Fruit fly (Drosophila melanogaster) whole organism, embryonic: ENCODE measurements around the gene ND-AGGG.

Experiments
- Atf-2 ChIP-seq: fragments of 200-800 bp; sonication (Bioruptor generic); optimal IDR thresholded peaks from 2 replicates; lab custom pipeline; 2016; ENCODE audit warnings: missing biosample characterization, missing genetic modification characterization
- BEAF-32 ChIP-seq: fragments of 200-800 bp; sonication (Bioruptor generic); optimal IDR thresholded peaks from 3 replicates; lab custom pipeline; 2017; ENCODE audit warnings: missing biosample characterization, missing genetic modification characterization, mild to moderate bottlenecking, moderate library complexity, missing genetic modification reagents
- C15 ChIP-seq: fragments of 200-800 bp; sonication (Bioruptor generic); IDR thresholded peaks from 3 replicates; pipeline ENCODE4 v1.3.6; 2022; ENCODE audit warnings: missing biosample characterization, missing genetic modification characterization
- CG1024 ChIP-seq: fragments of 200-800 bp; sonication (Bioruptor generic); IDR thresholded peaks from 2 replicates; pipeline ENCODE4 v1.3.6; 2022; ENCODE audit warnings: missing biosample characterization, missing genetic modification characterization
- CG10959 ChIP-seq: fragments of 200-800 bp; sonication (Bioruptor generic); IDR thresholded peaks from 2 replicates; pipeline ENCODE4 v1.3.6; 2022; ENCODE audit warnings: missing biosample characterization, missing genetic modification characterization
- CG10979 ChIP-seq: fragments of 200-800 bp; sonication (Bioruptor generic); optimal IDR thresholded peaks from 2 replicates; lab custom pipeline; 2018; ENCODE audit warnings: missing biosample characterization, mild to moderate bottlenecking, missing genetic modification characterization, moderate library complexity
- CG12104 ChIP-seq: fragments of 200-800 bp; sonication (Bioruptor generic); optimal IDR thresholded peaks from 3 replicates; lab custom pipeline; 2016; ENCODE audit warnings: missing biosample characterization, missing genetic modification characterization
- CG1603 ChIP-seq: fragments of 200-800 bp; sonication (Bioruptor generic); optimal IDR thresholded peaks from 2 replicates; lab custom pipeline; 2019; ENCODE audit warnings: missing biosample characterization, mild to moderate bottlenecking, missing genetic modification characterization, moderate library complexity
- CG17802 ChIP-seq: fragments of 200-800 bp; sonication (Bioruptor generic); optimal IDR thresholded peaks from 2 replicates; lab custom pipeline; 2018; ENCODE audit warnings: missing biosample characterization, mild to moderate bottlenecking, missing genetic modification characterization, moderate library complexity
- CG2120 ChIP-seq: fragments of 200-800 bp; sonication (Bioruptor generic); optimal IDR thresholded peaks from 3 replicates; lab custom pipeline; 2016; ENCODE audit warnings: missing biosample characterization, missing genetic modification characterization
- CG30020 ChIP-seq: fragments of 200-800 bp; optimal IDR thresholded peaks from 2 replicates; lab custom pipeline; 2019; ENCODE audit warnings: missing biosample characterization, mild to moderate bottlenecking, missing genetic modification characterization, moderate library complexity
- CG31441 ChIP-seq: fragments of 200-800 bp; sonication (Bioruptor generic); IDR thresholded peaks from 2 replicates; pipeline ENCODE4 v1.3.6; 2022; ENCODE audit warnings: missing biosample characterization, missing genetic modification characterization
- CG6175 ChIP-seq: fragments of 200-800 bp; sonication (Bioruptor generic); IDR thresholded peaks from 3 replicates; pipeline ENCODE4 v1.3.6; 2022; ENCODE audit warnings: missing biosample characterization, missing genetic modification characterization
- CG6254 ChIP-seq: fragments of 200-800 bp; sonication (Bioruptor generic); optimal IDR thresholded peaks from 3 replicates; lab custom pipeline; 2017; ENCODE audit warnings: mild to moderate bottlenecking, missing biosample characterization, missing genetic modification reagents, missing genetic modification characterization
- CG6272 ChIP-seq: fragments of 200-800 bp; sonication (Bioruptor generic); IDR thresholded peaks from 2 replicates; pipeline ENCODE4 v1.3.6; 2022; ENCODE audit warnings: missing biosample characterization, missing genetic modification characterization
- CG6765 ChIP-seq: fragments of 200-800 bp; sonication (Bioruptor generic); optimal IDR thresholded peaks from 3 replicates; lab custom pipeline; 2017; ENCODE audit warnings: missing biosample characterization, mild to moderate bottlenecking, missing genetic modification characterization
- CG7357 ChIP-seq: fragments of 200-800 bp; sonication (Bioruptor generic); IDR thresholded peaks from 3 replicates; pipeline ENCODE4 v1.3.6; 2022; ENCODE audit warnings: missing biosample characterization, missing genetic modification characterization
- CG8924 ChIP-seq: fragments of 200-800 bp; optimal IDR thresholded peaks from 3 replicates; lab custom pipeline; 2019; ENCODE audit warnings: missing biosample characterization, mild to moderate bottlenecking, missing genetic modification characterization, moderate library complexity
- CG9437 ChIP-seq: fragments of 200-800 bp; sonication (Bioruptor generic); optimal IDR thresholded peaks from 2 replicates; lab custom pipeline; 2018; ENCODE audit warnings: missing biosample characterization, mild to moderate bottlenecking, missing genetic modification characterization
- CG9609 ChIP-seq: fragments of 200-800 bp; sonication (Bioruptor generic); optimal IDR thresholded peaks from 3 replicates; lab custom pipeline; 2016; ENCODE audit warnings: missing biosample characterization, missing genetic modification characterization
- CkIIα-i1 ChIP-seq: fragments of 200-800 bp; sonication (Bioruptor generic); IDR thresholded peaks from 2 replicates; pipeline ENCODE4 v1.3.6; 2022; ENCODE audit warnings: missing biosample characterization, missing genetic modification characterization
- Dbx ChIP-seq: fragments of 200-800 bp; sonication (Bioruptor generic); IDR thresholded peaks from 3 replicates; pipeline ENCODE4 v1.3.6; 2022; ENCODE audit warnings: missing biosample characterization, missing genetic modification characterization
- Dfd ChIP-seq, 2 experiments: fragments of >200 bp; optimal IDR thresholded peaks; 2 replicates each; lab custom pipeline; 2017; ENCODE audit warnings: missing biosample characterization in 2 of 2, missing genetic modification characterization in 2 of 2
- Hand ChIP-seq: fragments of 200-800 bp; sonication (Bioruptor generic); optimal IDR thresholded peaks from 2 replicates; lab custom pipeline; 2017; ENCODE audit warnings: mild to moderate bottlenecking, missing biosample characterization, missing genetic modification reagents, missing genetic modification characterization
- Jarid2 ChIP-seq: fragments of 200-800 bp; sonication (Bioruptor generic); optimal IDR thresholded peaks from 3 replicates; lab custom pipeline; 2017; ENCODE audit warnings: mild to moderate bottlenecking, missing biosample characterization, missing genetic modification reagents, missing genetic modification characterization
- Mad ChIP-seq: fragments of 200-800 bp; sonication (Bioruptor generic); optimal IDR thresholded peaks from 2 replicates; lab custom pipeline; 2016; ENCODE audit warnings: missing biosample characterization, missing genetic modification characterization
- NC2α ChIP-seq: fragments of 200-800 bp; sonication (Bioruptor generic); optimal IDR thresholded peaks from 2 replicates; lab custom pipeline; 2016; ENCODE audit warnings: missing biosample characterization, missing genetic modification characterization
- Poxn ChIP-seq: fragments of 200-800 bp; sonication (Bioruptor generic); IDR thresholded peaks from 2 replicates; pipeline ENCODE4 v1.3.6; 2022; ENCODE audit warnings: missing biosample characterization, missing genetic modification characterization
- Ptx1 ChIP-seq: fragments of 200-800 bp; sonication (Bioruptor generic); IDR thresholded peaks from 2 replicates; pipeline ENCODE4 v1.3.6; 2022; ENCODE audit warnings: missing biosample characterization, missing genetic modification characterization
- Ravus ChIP-seq: fragments of 200-800 bp; sonication (Bioruptor generic); IDR thresholded peaks from 2 replicates; pipeline ENCODE4 v1.3.6; 2022; ENCODE audit warnings: missing biosample characterization, missing genetic modification characterization
- Sin3A ChIP-seq: fragments of >200 bp; optimal IDR thresholded peaks from 2 replicates; lab custom pipeline; 2018
- Stat92E ChIP-seq, 3 experiments: fragments of >200 bp in 2 of 3; fragments of 200-800 bp in 1 of 3; sonication (Bioruptor generic) in 1 of 3; optimal IDR thresholded peaks; 2 replicates each; lab custom pipeline; 2017 to 2019; ENCODE audit warnings: missing biosample characterization in 3 of 3, missing genetic modification characterization in 3 of 3, mild to moderate bottlenecking in 1 of 3, moderate library complexity in 1 of 3
- TFAM ChIP-seq: fragments of 200-800 bp; sonication (Bioruptor generic); optimal IDR thresholded peaks from 2 replicates; lab custom pipeline; 2017; ENCODE audit warnings: missing biosample characterization, missing genetic modification characterization, inconsistent platforms
- aop ChIP-seq: fragments of 200-800 bp; sonication (Bioruptor generic); IDR thresholded peaks from 2 replicates; pipeline ENCODE4 v1.3.6; 2022; ENCODE audit warnings: missing biosample characterization, missing genetic modification characterization
- cad ChIP-seq: fragments of >200 bp; optimal IDR thresholded peaks from 2 replicates; lab custom pipeline; 2017; ENCODE audit warnings: missing biosample characterization, missing genetic modification characterization
- emc ChIP-seq: fragments of 200-800 bp; sonication (Bioruptor generic); optimal IDR thresholded peaks from 2 replicates; lab custom pipeline; 2016; ENCODE audit warnings: missing biosample characterization, missing genetic modification characterization
- ewg ChIP-seq: fragments of 200-800 bp; sonication (Bioruptor generic); optimal IDR thresholded peaks from 3 replicates; lab custom pipeline; 2017; ENCODE audit warnings: mild to moderate bottlenecking, missing biosample characterization, missing genetic modification reagents, missing genetic modification characterization
- gcm ChIP-seq: fragments of 200-800 bp; sonication (Bioruptor generic); optimal IDR thresholded peaks from 2 replicates; lab custom pipeline; 2019; ENCODE audit warnings: missing biosample characterization, mild to moderate bottlenecking, missing genetic modification characterization, moderate library complexity
- gsb-n ChIP-seq: fragments of 200-800 bp; sonication (Bioruptor generic); optimal IDR thresholded peaks from 3 replicates; lab custom pipeline; 2018; ENCODE audit warnings: missing biosample characterization, mild to moderate bottlenecking, missing genetic modification characterization
- h ChIP-seq: fragments of >200 bp; optimal IDR thresholded peaks from 2 replicates; lab custom pipeline; 2017
- insv ChIP-seq, 2 experiments: fragments of 200-800 bp; sonication (Bioruptor generic); optimal IDR thresholded peaks; 3 replicates each; lab custom pipeline; 2016 to 2018; ENCODE audit warnings: missing biosample characterization in 2 of 2, missing genetic modification characterization in 2 of 2
- lola ChIP-seq, 3 experiments: fragments of >200 bp in 2 of 3; fragments of 200-800 bp in 1 of 3; sonication (Bioruptor generic) in 1 of 3; optimal IDR thresholded peaks; 2 replicates each; lab custom pipeline; 2017 to 2019; ENCODE audit warnings: missing biosample characterization in 3 of 3, missing genetic modification characterization in 3 of 3, mild to moderate bottlenecking in 1 of 3, moderate library complexity in 1 of 3
- mam ChIP-seq: fragments of 200-800 bp; sonication (Bioruptor generic); optimal IDR thresholded peaks from 3 replicates; lab custom pipeline; 2016; ENCODE audit warnings: missing biosample characterization, missing genetic modification characterization
- oc ChIP-seq: fragments of 200-800 bp; sonication (Bioruptor generic); optimal IDR thresholded peaks from 2 replicates; lab custom pipeline; 2018; ENCODE audit warnings: missing biosample characterization, mild to moderate bottlenecking, missing genetic modification characterization, moderate library complexity
- p53 ChIP-seq: fragments of 200-800 bp; sonication (Bioruptor generic); optimal IDR thresholded peaks from 2 replicates; lab custom pipeline; 2016; ENCODE audit warnings: missing biosample characterization, missing genetic modification characterization
- prd ChIP-seq, 3 experiments: fragments of >200 bp in 2 of 3; fragments of 200-800 bp in 1 of 3; sonication (Bioruptor generic) in 1 of 3; optimal IDR thresholded peaks in 2 of 3; IDR thresholded peaks in 1 of 3; 2 replicates in 2 of 3; 3 replicates in 1 of 3; pipeline versions ENCODE4 v1.3.6 to Lab custom; 2017 to 2022; ENCODE audit warnings: missing biosample characterization in 1 of 3, missing genetic modification characterization in 1 of 3
- row ChIP-seq: fragments of 200-800 bp; sonication (Bioruptor generic); IDR thresholded peaks from 3 replicates; pipeline ENCODE4 v1.3.6; 2022; ENCODE audit warnings: missing biosample characterization, missing genetic modification characterization
- sd ChIP-seq: fragments of 200-800 bp; sonication (Bioruptor generic); optimal IDR thresholded peaks from 3 replicates; lab custom pipeline; 2018; ENCODE audit warnings: missing biosample characterization, mild to moderate bottlenecking, missing genetic modification characterization, moderate library complexity
- sens-2 ChIP-seq: fragments of 200-800 bp; sonication (Bioruptor generic); IDR thresholded peaks from 2 replicates; pipeline ENCODE4 v1.3.6; 2022; ENCODE audit warnings: missing biosample characterization, missing genetic modification characterization
- slp2 ChIP-seq: fragments of 200-800 bp; sonication (Bioruptor generic); optimal IDR thresholded peaks from 2 replicates; lab custom pipeline; 2016; ENCODE audit warnings: missing biosample characterization, missing genetic modification characterization
- ssp ChIP-seq: fragments of 200-800 bp; sonication (Bioruptor generic); IDR thresholded peaks from 2 replicates; pipeline ENCODE4 v1.3.6; 2022; ENCODE audit warnings: missing biosample characterization, missing genetic modification characterization

ND-AGGG gene

dm6 chr3L:24926882-24927281 is 49.2 kb upstream of the ND-AGGG start, which contains the start of gene CG40472 (continued):
- TF ChIP-seq CG7357 (GFP tag; lab: Robert Waterston, UW) (peak; percentile 92), CG6254 (no peak), CG2120 (no peak), CG9609 (GFP tag; lab: Kevin White, UChicago) (no peak), Sin3A (no peak), prd (optimal IDR thresholded peaks at IDR 0.05; lab: Kevin White, UChicago) (no peak), prd (GFP tag; IDR thresholded peaks at IDR 0.05; lab: Robert Waterston, UW) (no peak), NC2α (no peak), CG31441 (GFP tag; lab: Robert Waterston, UW) (no peak), CG10959 (GFP tag; lab: Robert Waterston, UW) (no peak), TFAM (GFP tag; lab: Kevin White, UChicago) (no peak), Mad (GFP tag; lab: Kevin White, UChicago) (no peak), sd (tag; lab: Kevin White, UChicago) (no peak), CG6272 (no peak), emc (GFP tag; lab: Kevin White, UChicago) (no peak), aop (GFP tag; lab: Robert Waterston, UW) (no peak), CG17802 (tag; lab: Kevin White, UChicago) (peak; percentile 97), Ravus (GFP tag; lab: Robert Waterston, UW) (no peak), insv (GFP tag; optimal IDR thresholded peaks at IDR 0.05; lab: Kevin White, UChicago) (no peak), Stat92E (GFP tag; optimal IDR thresholded peaks at IDR 0.05; lab: Kevin White, UChicago) (no peak), CG8924 (tag; lab: Kevin White, UChicago) (no peak), Ptx1 (no peak), gcm (GFP tag; lab: Kevin White, UChicago) (no peak), CG10979 (no peak), mam (no peak), CG6175 (GFP tag; lab: Robert Waterston, UW) (no peak), sens-2 (GFP tag; lab: Robert Waterston, UW) (no peak), gsb-n (no peak), lola (GFP tag; optimal IDR thresholded peaks at IDR 0.05; lab: Kevin White, UChicago) (no peak), Jarid2 (GFP tag; lab: Kevin White, UChicago) (no peak), oc (tag; lab: Kevin White, UChicago) (no peak), Poxn (no peak), CG1603 (tag; lab: Kevin White, UChicago) (peak; percentile 88), Hand (no peak), CG30020 (tag; lab: Kevin White, UChicago) (peak; percentile 91), CG1024 (GFP tag; lab: Robert Waterston, UW) (peak; percentile 97), C15 (no peak), Dbx (GFP tag; lab: Robert Waterston, UW) (no peak), Dfd (GFP tag; optimal IDR thresholded peaks at IDR 0.05; lab: Kevin White, UChicago) (no peak), slp2 (no peak), p53 (GFP tag; lab: Kevin White, UChicago) (no peak), CkIIα-i1 (GFP tag; lab: Robert Waterston, UW) (no peak), BEAF-32 (GFP tag; lab: Kevin White, UChicago) (no peak), CG6765 (no peak), ssp (GFP tag; lab: Robert Waterston, UW) (peak; percentile 97), row (GFP tag; lab: Robert Waterston, UW) (peak; percentile 73; the same call in 2 of the 3 replicates), cad (GFP tag; lab: Kevin White, UChicago) (no peak), CG9437 (no peak), ewg (GFP tag; lab: Kevin White, UChicago) (no peak), Atf-2 (GFP tag; lab: Kevin White, UChicago) (no peak), CG12104 (GFP tag; lab: Kevin White, UChicago) (no peak), h (no peak)
- TF ChIP-seq, all 482 proteins: peak for 8
